Worm (Caenorhabditis elegans): ENCODE data around the gene F10E7.9.

DNA sequence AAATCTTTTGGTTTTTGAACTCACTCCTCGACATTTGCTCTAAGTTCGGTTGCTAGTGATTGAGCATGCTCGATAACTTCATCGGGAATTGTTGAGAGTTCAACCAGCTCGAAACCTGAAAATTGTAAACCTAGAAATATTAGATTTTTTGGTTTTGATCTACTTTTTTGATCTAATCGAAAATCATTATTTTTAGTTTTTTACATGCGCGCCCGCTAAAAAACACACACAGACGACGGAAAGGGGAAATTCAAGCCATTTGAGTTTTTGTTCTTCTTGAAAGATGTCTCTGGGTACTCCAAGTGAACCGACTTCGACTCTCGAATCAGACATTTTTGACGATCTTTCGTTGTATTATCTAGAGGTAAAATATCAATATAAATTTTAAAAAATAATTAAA, 44.5 kb downstream of the F10E7.9 start, which contains the start of gene nos-2:
- no peak for TF ChIP-seq ceh-16 (tag; optimal IDR thresholded peaks at IDR 0.05)
- no peak for TF ChIP-seq lsy-2 (tag; optimal IDR thresholded peaks at IDR 0.05)
- no peak for TF ChIP-seq nhr-77 (tag; optimal IDR thresholded peaks at IDR 0.05)
- no peak for TF ChIP-seq ama-1 (optimal IDR thresholded peaks at IDR 0.05)
- TF ChIP-seq nhr-11 (tag; optimal IDR thresholded peaks at IDR 0.05), result no peak
- TF ChIP-seq ztf-1 (GFP tag; conservative IDR thresholded peaks at IDR 0.05), result no peak
- TF ChIP-seq elt-3 (tag; optimal IDR thresholded peaks at IDR 0.05), result no peak
- TF ChIP-seq nhr-6 (tag; optimal IDR thresholded peaks at IDR 0.05), result no peak
- TF ChIP-seq zag-1 (tag; optimal IDR thresholded peaks at IDR 0.05), result no peak
- TF ChIP-seq F13H6.1 (tag; optimal IDR thresholded peaks at IDR 0.05), result no peak
- no peak for TF ChIP-seq unc-62 (GFP tag; optimal IDR thresholded peaks at IDR 0.05)
- no peak for TF ChIP-seq egl-27 (tag; optimal IDR thresholded peaks at IDR 0.05)
- no peak for TF ChIP-seq alr-1 (tag; optimal IDR thresholded peaks at IDR 0.05)
- TF ChIP-seq ZK546.5 (tag; optimal IDR thresholded peaks at IDR 0.05), result no peak

All from whole organism, L2 larva.